Fruit fly (Drosophila melanogaster) Kc167 (cell line): ENCODE measurements around the gene CG15579.

Experiments used
- Myc ChIP-seq: fragments of >200 bp; optimal IDR thresholded peaks from 2 replicates; lab custom pipeline; 2017; ENCODE audit warnings: missing external identifiers
- Sin3A ChIP-seq: fragments of >200 bp; optimal IDR thresholded peaks from 2 replicates; lab custom pipeline; 2018; ENCODE audit warnings: missing external identifiers
- insv ChIP-seq: fragments of >200 bp; optimal IDR thresholded peaks from 3 replicates; lab custom pipeline; 2018; ENCODE audit warnings: missing external identifiers
- psq ChIP-seq: fragments of >200 bp; optimal IDR thresholded peaks from 2 replicates; lab custom pipeline; 2017; ENCODE audit warnings: missing external identifiers

- TF ChIP-seq psq, result no peak
- no peak for TF ChIP-seq insv (lab: Kevin White, UChicago)
- TF ChIP-seq Myc (lab: Kevin White, UChicago), result no peak
- no peak for TF ChIP-seq Sin3A (lab: Kevin White, UChicago)
These were observed 47.3 kb downstream of the CG15579 start for dm6 chrX:4264319-4264718.
